Fruit fly (Drosophila melanogaster): Measurements from ENCODE around the gene csw.

csw gene

DNA sequence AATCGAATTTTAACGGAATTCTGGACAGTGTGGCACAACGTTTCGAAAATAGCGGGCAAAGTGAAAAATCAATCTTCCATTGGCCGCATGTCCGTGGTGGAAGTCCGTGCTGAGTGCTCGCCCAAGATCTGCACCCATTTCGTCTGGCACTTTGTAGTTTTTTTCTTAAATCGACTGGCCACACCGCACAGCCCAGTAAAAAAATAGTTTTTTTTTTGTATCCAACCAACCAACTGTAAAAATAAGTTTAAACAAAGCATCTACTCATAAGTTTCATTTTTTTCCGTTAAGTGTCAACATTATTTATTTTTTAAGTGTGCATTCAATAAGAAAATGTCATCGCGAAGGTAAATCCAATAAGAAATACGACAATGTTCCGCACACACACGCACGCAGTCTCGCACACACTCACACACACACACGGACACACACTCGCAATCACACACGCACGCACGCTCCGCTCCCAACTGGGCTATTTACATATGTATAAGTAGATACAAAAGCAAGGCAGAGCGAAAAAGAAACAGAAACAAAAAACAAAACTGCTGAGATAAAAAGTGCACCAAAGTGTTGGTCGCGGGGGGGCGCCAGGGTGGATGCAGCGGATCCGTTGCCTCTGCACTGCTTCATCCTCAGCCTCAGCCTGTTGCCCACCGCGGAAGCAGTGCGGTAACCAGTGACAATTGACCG is at the start of gene csw (continued):
- TF ChIP-seq Atf3 (GFP tag; optimal IDR thresholded peaks at IDR 0.05) (no peak), ato (GFP tag; IDR thresholded peaks at IDR 0.05; ENCODE audit: partially characterized antibody) (peak; percentile 54), CG16779 (GFP tag; IDR thresholded peaks at IDR 0.05) (no peak), CG2712 (tag; optimal IDR thresholded peaks at IDR 0.05) (peak; percentile 30), lilli (GFP tag; optimal IDR thresholded peaks at IDR 0.05) (peak; percentile 64), BEAF-32 (GFP tag; optimal IDR thresholded peaks at IDR 0.05) (peak; percentile 55), Nf-YC (tag; optimal IDR thresholded peaks at IDR 0.05) (peak; percentile 60), prd (optimal IDR thresholded peaks at IDR 0.05) (no peak), prd (GFP tag; IDR thresholded peaks at IDR 0.05) (peak; percentile 34; the same call in 1 of the 3 replicates), CG11560 (tag; IDR thresholded peaks at IDR 0.05) (0 out of 3 replicates have a peak, but pooled peaks have one; percentile 15), toy (GFP tag; IDR thresholded peaks at IDR 0.05) (0 out of 2 replicates have a peak, but pooled peaks have one; percentile 26), Dref (GFP tag; IDR thresholded peaks at IDR 0.05) (peak; percentile 54), pzg (GFP tag; optimal IDR thresholded peaks at IDR 0.05) (peak; percentile 96), stc (GFP tag; IDR thresholded peaks at IDR 0.05) (no peak), CG12659 (GFP tag; optimal IDR thresholded peaks at IDR 0.05) (peak; percentile 85), bab2 (GFP tag; optimal IDR thresholded peaks at IDR 0.05) (peak; percentile 6), Hmr (GFP tag; optimal IDR thresholded peaks at IDR 0.05) (peak; percentile 87), caup (GFP tag; optimal IDR thresholded peaks at IDR 0.05; ENCODE audit: severe bottlenecking) (peak; percentile 22), stwl (tag; optimal IDR thresholded peaks at IDR 0.05) (peak; percentile 54), CG17829 (tag; optimal IDR thresholded peaks at IDR 0.05) (no peak), pum (GFP tag; optimal IDR thresholded peaks at IDR 0.05) (peak; percentile 53), Six4 (GFP tag; optimal IDR thresholded peaks at IDR 0.05) (no peak), CG17612 (GFP tag; IDR thresholded peaks at IDR 0.05) (no peak), NC2β (GFP tag; optimal IDR thresholded peaks at IDR 0.05) (peak; percentile 44), CG30020 (tag; optimal IDR thresholded peaks at IDR 0.05) (no peak), Gsc (GFP tag; IDR thresholded peaks at IDR 0.05) (no peak), mam (GFP tag; optimal IDR thresholded peaks at IDR 0.05) (peak; percentile 59), CG2202 (tag; optimal IDR thresholded peaks at IDR 0.05) (no peak), dati (GFP tag; IDR thresholded peaks at IDR 0.05) (no peak), trh (GFP tag; optimal IDR thresholded peaks at IDR 0.05) (peak; percentile 1), CG9609 (GFP tag; optimal IDR thresholded peaks at IDR 0.05) (peak; percentile 65), cas (GFP tag; IDR thresholded peaks at IDR 0.05) (no peak), ftz-f1 (GFP tag; optimal IDR thresholded peaks at IDR 0.05) (peak; percentile 67), Dbx (GFP tag; IDR thresholded peaks at IDR 0.05) (peak; percentile 53; the same call in 2 of the 3 replicates), CG15479 (GFP tag; optimal IDR thresholded peaks at IDR 0.05) (no peak), bcd (GFP tag; optimal IDR thresholded peaks at IDR 0.05) (peak; percentile 30), Dip3 (GFP tag; optimal IDR thresholded peaks at IDR 0.05) (peak; percentile 3), CG30431 (GFP tag; optimal IDR thresholded peaks at IDR 0.05) (no peak), CG12769 (tag; optimal IDR thresholded peaks at IDR 0.05) (peak; percentile 35), CG10462 (GFP tag; optimal IDR thresholded peaks at IDR 0.05) (no peak), otp (GFP tag; IDR thresholded peaks at IDR 0.05) (no peak), zen (tag; optimal IDR thresholded peaks at IDR 0.05) (no peak), Side (GFP tag; optimal IDR thresholded peaks at IDR 0.05) (peak; percentile 33), CG1529 (GFP tag; optimal IDR thresholded peaks at IDR 0.05) (no peak), Asciz (GFP tag; optimal IDR thresholded peaks at IDR 0.05) (peak; percentile 53), CG15269 (tag; optimal IDR thresholded peaks at IDR 0.05) (peak; percentile 5), gro (GFP tag; optimal IDR thresholded peaks at IDR 0.05) (peak; percentile 71), hbn (GFP tag; IDR thresholded peaks at IDR 0.05; ENCODE audit: partially characterized antibody) (no peak), pb (GFP tag; optimal IDR thresholded peaks at IDR 0.05) (no peak), Oli (tag; optimal IDR thresholded peaks at IDR 0.05) (no peak)

Measured in whole organism, embryonic.